Fruit fly (Drosophila melanogaster) whole organism, embryonic: ENCODE measurements around the gene NFAT.
A peak's percentile ranks its signal among the peaks of the same experiment; 100 is the strongest.

Experiments
- Adf1 ChIP-seq: fragments of 200-800 bp; sonication (Bioruptor generic); IDR thresholded peaks from 2 replicates; pipeline ENCODE4 v1.3.6; 2022; ENCODE audit warnings: missing biosample characterization, missing genetic modification characterization
- CG10565 ChIP-seq: fragments of 200-800 bp; sonication (Bioruptor generic); optimal IDR thresholded peaks from 3 replicates; lab custom pipeline; 2016; ENCODE audit warnings: missing biosample characterization, mild to moderate bottlenecking, missing genetic modification characterization
- CG10959 ChIP-seq: fragments of 200-800 bp; sonication (Bioruptor generic); IDR thresholded peaks from 2 replicates; pipeline ENCODE4 v1.3.6; 2022; ENCODE audit warnings: missing biosample characterization, missing genetic modification characterization
- CG12219 ChIP-seq: fragments of 200-800 bp; sonication (Bioruptor generic); optimal IDR thresholded peaks from 3 replicates; lab custom pipeline; 2018; ENCODE audit warnings: missing biosample characterization, mild to moderate bottlenecking, missing genetic modification characterization
- CG1233 ChIP-seq: fragments of 200-800 bp; sonication (Bioruptor generic); optimal IDR thresholded peaks from 4 replicates; lab custom pipeline; 2018; ENCODE audit warnings: missing biosample characterization, mild to moderate bottlenecking, missing genetic modification characterization
- CG12659 ChIP-seq: fragments of 200-800 bp; sonication (Bioruptor generic); optimal IDR thresholded peaks from 3 replicates; lab custom pipeline; 2017; ENCODE audit warnings: mild to moderate bottlenecking, missing biosample characterization, missing genetic modification reagents, missing genetic modification characterization
- CG13894 ChIP-seq: fragments of 200-800 bp; sonication (Bioruptor generic); optimal IDR thresholded peaks from 3 replicates; lab custom pipeline; 2018; ENCODE audit warnings: missing biosample characterization, mild to moderate bottlenecking, missing genetic modification characterization, moderate library complexity
- CG15479 ChIP-seq: fragments of 200-800 bp; sonication (Bioruptor generic); optimal IDR thresholded peaks from 3 replicates; lab custom pipeline; 2019; ENCODE audit warnings: missing biosample characterization, mild to moderate bottlenecking, missing genetic modification characterization, moderate library complexity
- CG15696 ChIP-seq: fragments of 200-800 bp; sonication (Bioruptor generic); optimal IDR thresholded peaks from 2 replicates; lab custom pipeline; 2019; ENCODE audit warnings: missing biosample characterization, mild to moderate bottlenecking, missing genetic modification characterization, moderate library complexity
- CG1792 ChIP-seq: fragments of 200-800 bp; sonication (Bioruptor generic); optimal IDR thresholded peaks from 2 replicates; lab custom pipeline; 2016; ENCODE audit warnings: missing biosample characterization, missing genetic modification characterization
- CG18599 ChIP-seq: fragments of 200-800 bp; sonication (Bioruptor generic); optimal IDR thresholded peaks from 3 replicates; lab custom pipeline; 2017; ENCODE audit warnings: missing biosample characterization, missing genetic modification characterization, mild to moderate bottlenecking, moderate library complexity, missing genetic modification reagents
- CG2120 ChIP-seq: fragments of 200-800 bp; sonication (Bioruptor generic); optimal IDR thresholded peaks from 3 replicates; lab custom pipeline; 2016; ENCODE audit warnings: missing biosample characterization, missing genetic modification characterization
- CG2678 ChIP-seq: fragments of 200-800 bp; sonication (Bioruptor generic); optimal IDR thresholded peaks from 3 replicates; lab custom pipeline; 2019; ENCODE audit warnings: missing biosample characterization, mild to moderate bottlenecking, missing genetic modification characterization, moderate library complexity
- CG2712 ChIP-seq: fragments of 200-800 bp; optimal IDR thresholded peaks from 3 replicates; lab custom pipeline; 2019; ENCODE audit warnings: missing biosample characterization, mild to moderate bottlenecking, missing genetic modification characterization, moderate library complexity
- CG3065 ChIP-seq: fragments of 200-800 bp; sonication (Bioruptor generic); optimal IDR thresholded peaks from 2 replicates; lab custom pipeline; 2016; ENCODE audit warnings: missing biosample characterization, missing genetic modification characterization
- CG8290 ChIP-seq, 3 experiments: fragments of 200-800 bp; sonication (Bioruptor generic); optimal IDR thresholded peaks; 2 replicates each; lab custom pipeline; 2016 to 2019; ENCODE audit warnings: missing biosample characterization in 3 of 3, missing genetic modification characterization in 3 of 3, mild to moderate bottlenecking in 2 of 3, moderate library complexity in 1 of 3
- CG8944 ChIP-seq: fragments of 200-800 bp; sonication (Bioruptor generic); optimal IDR thresholded peaks from 3 replicates; lab custom pipeline; 2016; ENCODE audit warnings: missing biosample characterization, missing genetic modification characterization
- CG9727 ChIP-seq: fragments of 200-800 bp; sonication (Bioruptor generic); optimal IDR thresholded peaks from 3 replicates; lab custom pipeline; 2017; ENCODE audit warnings: missing biosample characterization, mild to moderate bottlenecking, missing genetic modification characterization
- CG9876 ChIP-seq: fragments of 200-800 bp; sonication (Bioruptor generic); optimal IDR thresholded peaks from 2 replicates; lab custom pipeline; 2016; ENCODE audit warnings: missing biosample characterization, missing genetic modification characterization
- CHES-1-like ChIP-seq: fragments of 200-800 bp; sonication (Bioruptor generic); optimal IDR thresholded peaks from 2 replicates; lab custom pipeline; 2016; ENCODE audit warnings: missing biosample characterization, missing genetic modification characterization
- D19B ChIP-seq: fragments of 200-800 bp; sonication (Bioruptor generic); optimal IDR thresholded peaks from 2 replicates; lab custom pipeline; 2017; ENCODE audit warnings: missing biosample characterization, mild to moderate bottlenecking, missing genetic modification characterization
- Dip2 ChIP-seq: fragments of 200-800 bp; sonication (Bioruptor generic); IDR thresholded peaks from 2 replicates; pipeline ENCODE4 v1.3.6; 2022; ENCODE audit warnings: missing biosample characterization, missing genetic modification characterization
- Doc2 ChIP-seq: fragments of 200-800 bp; sonication (Bioruptor generic); IDR thresholded peaks from 2 replicates; pipeline ENCODE4 v1.3.6; 2022; ENCODE audit warnings: missing biosample characterization, missing genetic modification characterization
- Drgx ChIP-seq: fragments of 200-800 bp; sonication (Bioruptor generic); IDR thresholded peaks from 2 replicates; pipeline ENCODE4 v1.3.6; 2022; ENCODE audit warnings: missing biosample characterization, missing genetic modification characterization
- Hmr ChIP-seq: fragments of 200-800 bp; sonication (Bioruptor generic); optimal IDR thresholded peaks from 3 replicates; lab custom pipeline; 2017; ENCODE audit warnings: mild to moderate bottlenecking, missing biosample characterization, missing genetic modification reagents, missing genetic modification characterization
- Mad ChIP-seq: fragments of 200-800 bp; sonication (Bioruptor generic); optimal IDR thresholded peaks from 2 replicates; lab custom pipeline; 2016; ENCODE audit warnings: missing biosample characterization, missing genetic modification characterization
- Med ChIP-seq: fragments of 200-800 bp; sonication (Bioruptor generic); peaks from one replicate; lab custom pipeline; 2016; ENCODE audit warnings: missing biosample characterization, missing genetic modification characterization, mild to moderate bottlenecking, inconsistent platforms, moderate library complexity
- NK7.1 ChIP-seq: fragments of 200-800 bp; sonication (Bioruptor generic); optimal IDR thresholded peaks from 3 replicates; lab custom pipeline; 2016; ENCODE audit warnings: missing biosample characterization, missing genetic modification characterization
- Rx ChIP-seq: fragments of 200-800 bp; sonication (Bioruptor generic); IDR thresholded peaks from 2 replicates; pipeline ENCODE4 v1.3.6; 2022; ENCODE audit warnings: missing biosample characterization, missing genetic modification characterization
- YL-1 ChIP-seq: fragments of 200-800 bp; sonication (Bioruptor generic); optimal IDR thresholded peaks from 3 replicates; lab custom pipeline; 2017; ENCODE audit warnings: missing biosample characterization, mild to moderate bottlenecking, missing genetic modification characterization
- ab ChIP-seq: fragments of 200-800 bp; sonication (Bioruptor generic); optimal IDR thresholded peaks from 2 replicates; lab custom pipeline; 2016; ENCODE audit warnings: missing biosample characterization, missing genetic modification characterization
- bcd ChIP-seq: fragments of 200-800 bp; sonication (Bioruptor generic); optimal IDR thresholded peaks from 2 replicates; lab custom pipeline; 2017; ENCODE audit warnings: missing biosample characterization, mild to moderate bottlenecking, missing genetic modification characterization
- btn ChIP-seq: fragments of 200-800 bp; sonication (Bioruptor generic); optimal IDR thresholded peaks from 2 replicates; lab custom pipeline; 2016; ENCODE audit warnings: missing biosample characterization, missing genetic modification characterization
- chif ChIP-seq, 2 experiments: fragments of 200-800 bp; sonication (Bioruptor generic); optimal IDR thresholded peaks; 3 replicates each; lab custom pipeline; 2016; ENCODE audit warnings: missing biosample characterization in 2 of 2, missing genetic modification characterization in 2 of 2
- crc ChIP-seq: fragments of 200-800 bp; sonication (Bioruptor generic); optimal IDR thresholded peaks from 2 replicates; lab custom pipeline; 2016; ENCODE audit warnings: missing biosample characterization, missing genetic modification characterization
- cwo ChIP-seq: fragments of 200-800 bp; sonication (Bioruptor generic); optimal IDR thresholded peaks from 3 replicates; lab custom pipeline; 2017; ENCODE audit warnings: missing biosample characterization, missing genetic modification characterization, mild to moderate bottlenecking, moderate library complexity, missing genetic modification reagents
- emc ChIP-seq: fragments of 200-800 bp; sonication (Bioruptor generic); optimal IDR thresholded peaks from 2 replicates; lab custom pipeline; 2016; ENCODE audit warnings: missing biosample characterization, missing genetic modification characterization
- en ChIP-seq: fragments of 200-800 bp; sonication (Bioruptor generic); optimal IDR thresholded peaks from 2 replicates; lab custom pipeline; 2016; ENCODE audit warnings: missing biosample characterization, missing genetic modification characterization
- fd102C ChIP-seq: fragments of 200-800 bp; sonication (Bioruptor generic); optimal IDR thresholded peaks from 2 replicates; lab custom pipeline; 2018; ENCODE audit warnings: missing biosample characterization, mild to moderate bottlenecking, missing genetic modification characterization, moderate library complexity
- grau ChIP-seq: fragments of 200-800 bp; optimal IDR thresholded peaks from 3 replicates; lab custom pipeline; 2019; ENCODE audit warnings: missing biosample characterization, mild to moderate bottlenecking, missing genetic modification characterization, moderate library complexity
- hth ChIP-seq: fragments of >200 bp; optimal IDR thresholded peaks from 2 replicates; lab custom pipeline; 2017; ENCODE audit warnings: inconsistent platforms
- kah ChIP-seq: fragments of 200-800 bp; sonication (Bioruptor generic); optimal IDR thresholded peaks from 2 replicates; lab custom pipeline; 2018; ENCODE audit warnings: missing biosample characterization, mild to moderate bottlenecking, missing genetic modification characterization
- lola ChIP-seq, 3 experiments: fragments of >200 bp in 2 of 3; fragments of 200-800 bp in 1 of 3; sonication (Bioruptor generic) in 1 of 3; optimal IDR thresholded peaks; 2 replicates each; lab custom pipeline; 2017 to 2019; ENCODE audit warnings: missing biosample characterization in 3 of 3, missing genetic modification characterization in 3 of 3, mild to moderate bottlenecking in 1 of 3, moderate library complexity in 1 of 3
- lov ChIP-seq, 2 experiments: fragments of 200-800 bp in 1 of 2; fragments of >200 bp in 1 of 2; sonication (Bioruptor generic) in 1 of 2; IDR thresholded peaks in 1 of 2; optimal IDR thresholded peaks in 1 of 2; 2 replicates in 1 of 2; 3 replicates in 1 of 2; pipeline versions ENCODE4 v1.3.6 to Lab custom; 2017 to 2022; ENCODE audit warnings: missing biosample characterization in 1 of 2, missing genetic modification characterization in 1 of 2
- pb ChIP-seq: fragments of 200-800 bp; sonication (Bioruptor generic); optimal IDR thresholded peaks from 3 replicates; lab custom pipeline; 2016; ENCODE audit warnings: missing biosample characterization, missing genetic modification characterization
- psq ChIP-seq: fragments of 200-800 bp; sonication (Bioruptor generic); optimal IDR thresholded peaks from 2 replicates; lab custom pipeline; 2017; ENCODE audit warnings: missing biosample characterization, missing genetic modification characterization
- so ChIP-seq: fragments of 200-800 bp; sonication (Bioruptor generic); IDR thresholded peaks from 3 replicates; pipeline ENCODE4 v1.3.6; 2022; ENCODE audit warnings: missing biosample characterization, missing genetic modification characterization
- twi ChIP-seq: fragments of 200-800 bp; optimal IDR thresholded peaks from 2 replicates; lab custom pipeline; 2019; ENCODE audit warnings: missing biosample characterization, mild to moderate bottlenecking, missing genetic modification characterization, moderate library complexity
- vnd ChIP-seq: fragments of 200-800 bp; sonication (Bioruptor generic); IDR thresholded peaks from 3 replicates; pipeline ENCODE4 v1.3.6; 2022; ENCODE audit warnings: missing biosample characterization, missing genetic modification characterization; ENCODE audit not compliant: partially characterized antibody
- wor ChIP-seq: fragments of 200-800 bp; sonication (Bioruptor generic); IDR thresholded peaks from 2 replicates; pipeline ENCODE4 v1.3.6; 2022; ENCODE audit warnings: missing biosample characterization, missing genetic modification characterization

The NFAT gene

dm6 chrX:13633298-13633891 lies 8.8 kb downstream of the NFAT start (continued):
- TF ChIP-seq pb (GFP tag; lab: Kevin White, UChicago) (no peak), CHES-1-like (GFP tag; lab: Kevin White, UChicago) (no peak), Drgx (GFP tag; lab: Robert Waterston, UW) (no peak), cwo (GFP tag; lab: Kevin White, UChicago) (peak; percentile 81), bcd (GFP tag; lab: Kevin White, UChicago) (no peak), grau (tag; lab: Kevin White, UChicago) (peak; percentile 4), D19B (no peak), wor (GFP tag; lab: Robert Waterston, UW) (no peak), Hmr (GFP tag; lab: Kevin White, UChicago) (peak; percentile 58), CG8944 (no peak), en (GFP tag; lab: Kevin White, UChicago) (no peak), kah (no peak), CG13894 (no peak), Med (GFP tag; lab: Kevin White, UChicago) (peak; percentile 64), chif (GFP tag; optimal IDR thresholded peaks at IDR 0.05; lab: Kevin White, UChicago) (no peak), YL-1 (GFP tag; lab: Kevin White, UChicago) (no peak), Doc2 (GFP tag; lab: Robert Waterston, UW) (no peak), CG3065 (GFP tag; lab: Kevin White, UChicago) (no peak), btn (GFP tag; lab: Kevin White, UChicago) (no peak), CG9876 (GFP tag; lab: Kevin White, UChicago) (no peak), hth (lab: Kevin White, UChicago) (no peak), lola (GFP tag; optimal IDR thresholded peaks at IDR 0.05; lab: Kevin White, UChicago) (no peak), psq (GFP tag; lab: Kevin White, UChicago) (no peak), CG12659 (GFP tag; lab: Kevin White, UChicago) (no peak), CG8290 (GFP tag; optimal IDR thresholded peaks at IDR 0.05; lab: Kevin White, UChicago) (peak; percentile 26), CG8290 (tag; optimal IDR thresholded peaks at IDR 0.05; lab: Kevin White, UChicago) (no peak), NK7.1 (GFP tag; lab: Kevin White, UChicago) (no peak), emc (no peak), Dip2 (no peak), CG1792 (GFP tag; lab: Kevin White, UChicago) (no peak), CG15696 (tag; lab: Kevin White, UChicago) (no peak), lov (optimal IDR thresholded peaks at IDR 0.05; lab: Kevin White, UChicago) (no peak), lov (GFP tag; IDR thresholded peaks at IDR 0.05; lab: Robert Waterston, UW) (no peak), CG15479 (GFP tag; lab: Kevin White, UChicago) (peak; percentile 59), CG1233 (GFP tag; lab: Kevin White, UChicago) (peak; percentile 35), CG10959 (GFP tag; lab: Robert Waterston, UW) (no peak), Mad (no peak), CG2712 (tag; lab: Kevin White, UChicago) (no peak), vnd (no peak), crc (GFP tag; lab: Kevin White, UChicago) (peak; percentile 1), CG12219 (no peak), twi (tag; lab: Kevin White, UChicago) (no peak), CG9727 (GFP tag; lab: Kevin White, UChicago) (peak; percentile 12), CG2120 (GFP tag; lab: Kevin White, UChicago) (peak; percentile 30), so (GFP tag; lab: Robert Waterston, UW) (peak; percentile 27; the same call in 1 of the 3 replicates), CG18599 (GFP tag; lab: Kevin White, UChicago) (peak; percentile 4), fd102C (GFP tag; lab: Kevin White, UChicago) (peak; percentile 14), CG2678 (tag; lab: Kevin White, UChicago) (peak; percentile 32), Adf1 (GFP tag; lab: Robert Waterston, UW) (no peak), ab (GFP tag; lab: Kevin White, UChicago) (no peak), Rx (GFP tag; lab: Robert Waterston, UW) (no peak), CG10565 (GFP tag; lab: Kevin White, UChicago) (no peak)
